Fruit fly (Drosophila melanogaster) whole organism, embryonic: Measurements from ENCODE around the gene CG14329.

Experiments used
- Antp ChIP-seq: fragments of 200-800 bp; sonication (Bioruptor generic); optimal IDR thresholded peaks from 3 replicates; lab custom pipeline; 2016; ENCODE audit warnings: missing biosample characterization, missing genetic modification characterization
- Asciz ChIP-seq: fragments of 200-800 bp; sonication (Bioruptor generic); optimal IDR thresholded peaks from 2 replicates; lab custom pipeline; 2017; ENCODE audit warnings: missing biosample characterization, mild to moderate bottlenecking, missing genetic modification characterization, missing genetic modification reagents
- Atf-2 ChIP-seq: fragments of 200-800 bp; sonication (Bioruptor generic); optimal IDR thresholded peaks from 2 replicates; lab custom pipeline; 2016; ENCODE audit warnings: missing biosample characterization, missing genetic modification characterization
- Atf6 ChIP-seq: fragments of 200-800 bp; sonication (Bioruptor generic); IDR thresholded peaks from 2 replicates; pipeline ENCODE4 v1.3.6; 2022; ENCODE audit warnings: missing biosample characterization, missing genetic modification characterization
- Bteb2 ChIP-seq: fragments of 200-800 bp; sonication (Bioruptor generic); optimal IDR thresholded peaks from 2 replicates; lab custom pipeline; 2016; ENCODE audit warnings: missing biosample characterization, missing genetic modification characterization
- CG12299 ChIP-seq: fragments of 200-800 bp; sonication (Bioruptor generic); optimal IDR thresholded peaks from 2 replicates; lab custom pipeline; 2018; ENCODE audit warnings: missing biosample characterization, mild to moderate bottlenecking, missing genetic modification characterization
- CG1233 ChIP-seq: fragments of 200-800 bp; sonication (Bioruptor generic); optimal IDR thresholded peaks from 4 replicates; lab custom pipeline; 2018; ENCODE audit warnings: missing biosample characterization, mild to moderate bottlenecking, missing genetic modification characterization
- CG12769 ChIP-seq: fragments of 200-800 bp; sonication (Bioruptor generic); optimal IDR thresholded peaks from 2 replicates; lab custom pipeline; 2019; ENCODE audit warnings: missing biosample characterization, mild to moderate bottlenecking, missing genetic modification characterization, moderate library complexity
- CG12942 ChIP-seq: fragments of 200-800 bp; sonication (Bioruptor generic); optimal IDR thresholded peaks from 3 replicates; lab custom pipeline; 2016; ENCODE audit warnings: missing biosample characterization, missing genetic modification characterization
- CG1529 ChIP-seq: fragments of 200-800 bp; sonication (Bioruptor generic); optimal IDR thresholded peaks from 3 replicates; lab custom pipeline; 2018; ENCODE audit warnings: missing biosample characterization, missing genetic modification characterization
- CG17361 ChIP-seq: fragments of 200-800 bp; sonication (Bioruptor generic); IDR thresholded peaks from 3 replicates; pipeline ENCODE4 v1.3.6; 2022; ENCODE audit warnings: missing biosample characterization, missing genetic modification characterization
- CG17385 ChIP-seq: fragments of 200-800 bp; sonication (Bioruptor generic); optimal IDR thresholded peaks from 3 replicates; lab custom pipeline; 2018; ENCODE audit warnings: missing biosample characterization, mild to moderate bottlenecking, missing genetic modification characterization
- CG18262 ChIP-seq: fragments of 200-800 bp; optimal IDR thresholded peaks from 3 replicates; lab custom pipeline; 2019; ENCODE audit warnings: missing biosample characterization, mild to moderate bottlenecking, missing genetic modification characterization, moderate library complexity
- CG33213 ChIP-seq: fragments of 200-800 bp; sonication (Bioruptor generic); optimal IDR thresholded peaks from 3 replicates; lab custom pipeline; 2016; ENCODE audit warnings: missing biosample characterization, missing genetic modification characterization
- CG34224 ChIP-seq: fragments of 200-800 bp; sonication (Bioruptor generic); IDR thresholded peaks from 3 replicates; pipeline ENCODE4 v1.3.6; 2022; ENCODE audit warnings: missing biosample characterization, missing genetic modification characterization; ENCODE audit not compliant: partially characterized antibody
- CG3726 ChIP-seq: fragments of 200-800 bp; sonication (Bioruptor generic); IDR thresholded peaks from 3 replicates; pipeline ENCODE4, ENCODE4 v1.3.6; 2022; ENCODE audit warnings: missing biosample characterization, missing genetic modification characterization
- CG4328 ChIP-seq: fragments of 200-800 bp; sonication (Bioruptor generic); optimal IDR thresholded peaks from 3 replicates; lab custom pipeline; 2017; ENCODE audit warnings: missing biosample characterization, missing genetic modification reagents, missing genetic modification characterization
- CG4730 ChIP-seq: fragments of 200-800 bp; sonication (Bioruptor generic); IDR thresholded peaks from 2 replicates; pipeline ENCODE4 v1.3.6; 2022; ENCODE audit warnings: missing biosample characterization, missing genetic modification characterization
- CG5180 ChIP-seq: fragments of 200-800 bp; sonication (Bioruptor generic); optimal IDR thresholded peaks from 3 replicates; lab custom pipeline; 2017; ENCODE audit warnings: missing biosample characterization, missing genetic modification characterization, mild to moderate bottlenecking, moderate library complexity, missing genetic modification reagents
- CG8388 ChIP-seq: fragments of 200-800 bp; sonication (Bioruptor generic); optimal IDR thresholded peaks from 2 replicates; lab custom pipeline; 2019; ENCODE audit warnings: missing biosample characterization, mild to moderate bottlenecking, missing genetic modification characterization, moderate library complexity
- CG8924 ChIP-seq: fragments of 200-800 bp; optimal IDR thresholded peaks from 3 replicates; lab custom pipeline; 2019; ENCODE audit warnings: missing biosample characterization, mild to moderate bottlenecking, missing genetic modification characterization, moderate library complexity
- D19A ChIP-seq: fragments of 200-800 bp; optimal IDR thresholded peaks from 3 replicates; lab custom pipeline; 2019; ENCODE audit warnings: missing biosample characterization, mild to moderate bottlenecking, missing genetic modification characterization, moderate library complexity
- Hr39 ChIP-seq: fragments of >200 bp; optimal IDR thresholded peaks from 2 replicates; lab custom pipeline; 2017
- Hr51 ChIP-seq, 2 experiments: fragments of 200-800 bp; sonication (Bioruptor generic); optimal IDR thresholded peaks; 2 replicates in 1 of 2; 3 replicates in 1 of 2; lab custom pipeline; 2016 to 2018; ENCODE audit warnings: missing biosample characterization in 2 of 2, missing genetic modification characterization in 2 of 2, mild to moderate bottlenecking in 1 of 2, moderate library complexity in 1 of 2
- Med ChIP-seq: fragments of 200-800 bp; sonication (Bioruptor generic); peaks from one replicate; lab custom pipeline; 2016; ENCODE audit warnings: missing biosample characterization, missing genetic modification characterization, mild to moderate bottlenecking, inconsistent platforms, moderate library complexity
- NC2α ChIP-seq: fragments of 200-800 bp; sonication (Bioruptor generic); optimal IDR thresholded peaks from 2 replicates; lab custom pipeline; 2016; ENCODE audit warnings: missing biosample characterization, missing genetic modification characterization
- Nf-YC ChIP-seq: fragments of 200-800 bp; optimal IDR thresholded peaks from 3 replicates; lab custom pipeline; 2019; ENCODE audit warnings: missing biosample characterization, mild to moderate bottlenecking, missing genetic modification characterization, moderate library complexity
- Pdp1 ChIP-seq, 2 experiments: fragments of 200-800 bp; sonication (Bioruptor generic); optimal IDR thresholded peaks; 3 replicates each; lab custom pipeline; 2016; ENCODE audit warnings: missing biosample characterization in 2 of 2, missing genetic modification characterization in 2 of 2, mild to moderate bottlenecking in 1 of 2, moderate library complexity in 1 of 2
- Sox102F ChIP-seq: fragments of 200-800 bp; sonication (Bioruptor generic); optimal IDR thresholded peaks from 2 replicates; lab custom pipeline; 2018; ENCODE audit warnings: missing biosample characterization, mild to moderate bottlenecking, missing genetic modification characterization, moderate library complexity
- Ssrp ChIP-seq: fragments of 200-800 bp; sonication (Bioruptor generic); optimal IDR thresholded peaks from 2 replicates; lab custom pipeline; 2018; ENCODE audit warnings: missing biosample characterization, mild to moderate bottlenecking, missing genetic modification characterization, moderate library complexity
- YL-1 ChIP-seq: fragments of 200-800 bp; sonication (Bioruptor generic); optimal IDR thresholded peaks from 3 replicates; lab custom pipeline; 2017; ENCODE audit warnings: missing biosample characterization, mild to moderate bottlenecking, missing genetic modification characterization
- bsh ChIP-seq, 2 experiments: fragments of 200-800 bp; sonication (Bioruptor generic); optimal IDR thresholded peaks; 2 replicates each; lab custom pipeline; 2017 to 2018; ENCODE audit warnings: mild to moderate bottlenecking in 2 of 2, missing biosample characterization in 2 of 2, missing genetic modification characterization in 2 of 2, moderate library complexity in 1 of 2
- cg ChIP-seq: fragments of 200-800 bp; sonication (Bioruptor generic); optimal IDR thresholded peaks from 3 replicates; lab custom pipeline; 2019; ENCODE audit warnings: missing biosample characterization, mild to moderate bottlenecking, missing genetic modification characterization, moderate library complexity
- dm ChIP-seq: fragments of 200-800 bp; sonication (Bioruptor generic); optimal IDR thresholded peaks from 3 replicates; lab custom pipeline; 2016; ENCODE audit warnings: missing biosample characterization, missing genetic modification characterization
- jing ChIP-seq: fragments of 200-800 bp; sonication (Bioruptor generic); optimal IDR thresholded peaks from 2 replicates; lab custom pipeline; 2018; ENCODE audit warnings: missing biosample characterization, mild to moderate bottlenecking, missing genetic modification characterization
- ken ChIP-seq: fragments of 200-800 bp; sonication (Bioruptor generic); IDR thresholded peaks from 3 replicates; pipeline ENCODE4 v1.3.6; 2022; ENCODE audit warnings: missing biosample characterization, missing genetic modification characterization
- lab ChIP-seq: fragments of 200-800 bp; sonication (Bioruptor generic); optimal IDR thresholded peaks from 3 replicates; lab custom pipeline; 2017; ENCODE audit warnings: missing biosample characterization, missing genetic modification characterization, mild to moderate bottlenecking, moderate library complexity, missing genetic modification reagents
- otp ChIP-seq: fragments of 200-800 bp; sonication (Bioruptor generic); IDR thresholded peaks from 3 replicates; pipeline ENCODE4, ENCODE4 v1.3.6; 2022; ENCODE audit warnings: missing biosample characterization, missing genetic modification characterization
- pfk ChIP-seq: fragments of 200-800 bp; sonication (Bioruptor generic); optimal IDR thresholded peaks from 2 replicates; lab custom pipeline; 2018; ENCODE audit warnings: missing biosample characterization, mild to moderate bottlenecking, missing genetic modification characterization, moderate library complexity
- phol ChIP-seq: fragments of 200-800 bp; sonication (Bioruptor generic); optimal IDR thresholded peaks from 3 replicates; lab custom pipeline; 2018; ENCODE audit warnings: missing biosample characterization, mild to moderate bottlenecking, missing genetic modification characterization, moderate library complexity
- pros ChIP-seq: fragments of 200-800 bp; sonication (Bioruptor generic); optimal IDR thresholded peaks from 3 replicates; lab custom pipeline; 2019; ENCODE audit warnings: missing biosample characterization, mild to moderate bottlenecking, missing genetic modification characterization, moderate library complexity
- pum ChIP-seq: fragments of 200-800 bp; sonication (Bioruptor generic); optimal IDR thresholded peaks from 2 replicates; lab custom pipeline; 2016; ENCODE audit warnings: missing biosample characterization, missing genetic modification characterization
- salm ChIP-seq: fragments of 200-800 bp; sonication (Bioruptor generic); optimal IDR thresholded peaks from 2 replicates; lab custom pipeline; 2018; ENCODE audit warnings: missing biosample characterization, mild to moderate bottlenecking, missing genetic modification characterization
- slou ChIP-seq: fragments of 200-800 bp; sonication (Bioruptor generic); optimal IDR thresholded peaks from 3 replicates; lab custom pipeline; 2016; ENCODE audit warnings: missing biosample characterization, missing genetic modification characterization
- ssp ChIP-seq: fragments of 200-800 bp; sonication (Bioruptor generic); IDR thresholded peaks from 2 replicates; pipeline ENCODE4 v1.3.6; 2022; ENCODE audit warnings: missing biosample characterization, missing genetic modification characterization
- trh ChIP-seq: fragments of 200-800 bp; sonication (Bioruptor generic); optimal IDR thresholded peaks from 2 replicates; lab custom pipeline; 2016; ENCODE audit warnings: missing biosample characterization, missing genetic modification characterization
- wdn ChIP-seq: fragments of 200-800 bp; sonication (Bioruptor generic); IDR thresholded peaks from 2 replicates; pipeline ENCODE4 v1.3.6; 2022; ENCODE audit warnings: missing biosample characterization, missing genetic modification characterization
- yki ChIP-seq: fragments of >200 bp; optimal IDR thresholded peaks from 3 replicates; lab custom pipeline; 2018

The CG14329 gene

DNA sequence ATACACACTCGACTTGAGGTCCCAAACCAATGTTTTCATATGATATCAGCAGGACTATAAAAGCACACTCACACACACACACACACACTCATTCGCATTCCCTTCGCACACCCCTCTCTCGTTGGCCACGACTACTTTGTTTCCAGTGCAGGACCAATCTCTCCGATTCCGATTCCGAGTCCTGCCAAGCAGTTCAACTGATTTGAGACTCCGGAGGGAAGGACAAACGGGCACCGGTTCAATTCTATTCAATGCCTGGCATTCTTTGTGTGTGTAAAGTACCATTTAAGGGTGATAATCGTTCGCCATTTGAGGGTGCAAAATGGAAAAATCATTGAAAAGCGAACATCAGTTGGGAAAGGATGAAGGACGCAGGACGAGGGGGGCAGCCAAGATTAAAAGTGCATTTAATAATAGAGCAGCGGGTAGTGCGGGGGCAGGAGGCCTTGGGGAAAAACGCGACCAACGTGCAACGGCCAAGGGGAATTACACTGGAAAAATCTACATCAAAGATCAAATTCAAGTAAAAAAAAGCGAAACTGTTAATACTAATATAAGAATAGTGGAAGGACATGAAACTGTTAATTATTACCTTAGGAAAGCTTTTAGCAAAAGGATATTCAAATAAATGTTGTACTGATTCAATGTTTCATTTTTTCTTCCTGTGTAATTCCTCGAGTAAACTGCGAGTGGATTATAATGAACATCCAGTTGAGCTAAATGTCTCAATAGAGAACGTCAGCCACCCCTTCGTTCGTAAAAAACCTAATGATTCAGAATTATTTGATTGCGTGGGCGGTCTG is 25.3 kb upstream of the CG14329 start (continued):
- TF ChIP-seq yki (lab: Kevin White, UChicago), result no peak
- no peak for TF ChIP-seq CG34224 (GFP tag; lab: Robert Waterston, UW)
- no peak for TF ChIP-seq Nf-YC
- TF ChIP-seq pfk, result no peak
- TF ChIP-seq CG12942 (GFP tag; lab: Kevin White, UChicago), result peak; percentile 28
- peak; percentile 95 for TF ChIP-seq pros (GFP tag; lab: Kevin White, UChicago)
- peak in 1 of 2 experiments; percentile 56 for TF ChIP-seq Hr51 (GFP tag; optimal IDR thresholded peaks at IDR 0.05; lab: Kevin White, UChicago)
- TF ChIP-seq Sox102F (GFP tag; lab: Kevin White, UChicago), result peak; percentile 65
- TF ChIP-seq jing (GFP tag; lab: Kevin White, UChicago), result no peak
- no peak for TF ChIP-seq Bteb2 (GFP tag; lab: Kevin White, UChicago)
- peak; percentile 72 for TF ChIP-seq CG18262 (tag; lab: Kevin White, UChicago)
- TF ChIP-seq CG8924, result peak; percentile 64
- no peak for TF ChIP-seq CG5180 (GFP tag; lab: Kevin White, UChicago)
- no peak for TF ChIP-seq YL-1
- TF ChIP-seq wdn, result no peak
- no peak for TF ChIP-seq Hr39 (lab: Kevin White, UChicago)
- no peak for TF ChIP-seq dm (GFP tag; lab: Kevin White, UChicago)
- peak; percentile 37; the same call in 1 of the 2 replicates for TF ChIP-seq ssp (GFP tag; lab: Robert Waterston, UW)
- no peak for TF ChIP-seq CG4328 (GFP tag; lab: Kevin White, UChicago)
- no peak for TF ChIP-seq trh (GFP tag; lab: Kevin White, UChicago)
- TF ChIP-seq D19A (tag; lab: Kevin White, UChicago), result peak; percentile 59
- peak; percentile 44 for TF ChIP-seq Asciz
- peak; percentile 10 for TF ChIP-seq salm
- peak; percentile 41; the same call in 1 of the 3 replicates for TF ChIP-seq otp
- TF ChIP-seq CG3726 (GFP tag; lab: Robert Waterston, UW), result 0 out of 3 replicates have a peak, but pooled peaks have one; percentile 45
- peak; percentile 35 for TF ChIP-seq CG17385
- peak; percentile 22 for TF ChIP-seq CG1529
- TF ChIP-seq Med (GFP tag; lab: Kevin White, UChicago), result no peak
- peak in 1 of 2 experiments; percentile 85 for TF ChIP-seq bsh (GFP tag; optimal IDR thresholded peaks at IDR 0.05; lab: Kevin White, UChicago)
- TF ChIP-seq CG4730 (GFP tag; lab: Robert Waterston, UW), result no peak
- peak; percentile 69 for TF ChIP-seq CG17361 (GFP tag; lab: Robert Waterston, UW)
- peak; percentile 4 for TF ChIP-seq CG12299 (tag; lab: Kevin White, UChicago)
- no peak for TF ChIP-seq Atf6 (GFP tag; lab: Robert Waterston, UW)
- no peak for TF ChIP-seq CG33213 (GFP tag; lab: Kevin White, UChicago)
- no peak for TF ChIP-seq Antp (GFP tag; lab: Kevin White, UChicago)
- peak; percentile 4 for TF ChIP-seq NC2α (GFP tag; lab: Kevin White, UChicago)
- peak; percentile 17 for TF ChIP-seq CG1233
- no peak for TF ChIP-seq slou (GFP tag; lab: Kevin White, UChicago)
- TF ChIP-seq pum (GFP tag; lab: Kevin White, UChicago), result peak; percentile 27
- TF ChIP-seq lab, result peak; percentile 21
- peak; percentile 15; the same call in 1 of the 3 replicates for TF ChIP-seq ken
- peak; percentile 71 for TF ChIP-seq CG8388 (GFP tag; lab: Kevin White, UChicago)
- peak; percentile 72 for TF ChIP-seq phol (tag; lab: Kevin White, UChicago)
- TF ChIP-seq Pdp1 (GFP tag; optimal IDR thresholded peaks at IDR 0.05; lab: Kevin White, UChicago), result no peak
- TF ChIP-seq CG12769, result peak; percentile 4
- peak; percentile 50 for TF ChIP-seq cg (GFP tag; lab: Kevin White, UChicago)
- TF ChIP-seq Atf-2 (GFP tag; lab: Kevin White, UChicago), result peak; percentile 25
- TF ChIP-seq Ssrp (tag; lab: Kevin White, UChicago), result peak; percentile 61
